Fruit fly (Drosophila melanogaster) whole organism, adult: ENCODE measurements around the gene CG5070.

ENCODE experiments used
- CG7101 ChIP-seq: fragments of 200-800 bp; sonication (Bioruptor generic); optimal IDR thresholded peaks from 2 replicates; lab custom pipeline; 2018; ENCODE audit warnings: missing biosample characterization, mild to moderate bottlenecking, missing genetic modification characterization, moderate library complexity
- Clk ChIP-seq: fragments of 200-800 bp; sonication (Bioruptor generic); optimal IDR thresholded peaks from 2 replicates; lab custom pipeline; 2017; ENCODE audit warnings: missing biosample characterization, missing genetic modification characterization
- kay ChIP-seq: fragments of 200-800 bp; sonication (Bioruptor generic); peaks from one replicate; lab custom pipeline; 2016; ENCODE audit warnings: missing biosample characterization, missing genetic modification characterization, borderline replicate concordance

DNA sequence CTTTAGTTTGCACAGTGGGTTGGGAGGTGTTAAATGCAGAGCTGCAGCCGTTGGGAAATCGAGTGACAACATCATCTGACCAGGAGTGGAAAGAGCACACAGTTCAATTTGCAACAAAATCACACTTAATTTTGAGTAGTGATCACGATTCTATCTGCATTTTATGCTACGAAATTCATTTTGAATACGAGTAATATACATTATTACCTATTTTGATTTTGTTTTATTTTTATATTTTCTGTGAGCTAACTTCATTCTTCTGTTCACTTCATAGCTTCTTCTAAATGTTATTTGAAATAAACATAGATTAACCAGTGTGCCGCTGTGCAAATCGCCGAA lies 23.7 kb downstream of the CG5070 start, which contains the start of gene CG10598:
- TF ChIP-seq CG7101 (tag; lab: Kevin White, UChicago) = no peak
- no peak for TF ChIP-seq Clk
- no peak for TF ChIP-seq kay (GFP tag; lab: Kevin White, UChicago)
